Fruit fly (Drosophila melanogaster) whole organism, embryonic: ENCODE results near the gene trbd.

Source experiments
- Atf3 ChIP-seq: fragments of 200-800 bp; sonication (Bioruptor generic); optimal IDR thresholded peaks from 3 replicates; lab custom pipeline; 2016; ENCODE audit warnings: missing biosample characterization, missing genetic modification characterization
- CG1024 ChIP-seq: fragments of 200-800 bp; sonication (Bioruptor generic); IDR thresholded peaks from 2 replicates; pipeline ENCODE4 v1.3.6; 2022; ENCODE audit warnings: missing biosample characterization, missing genetic modification characterization
- CG11085 ChIP-seq: fragments of 200-800 bp; sonication (Bioruptor generic); IDR thresholded peaks from 2 replicates; pipeline ENCODE4 v1.3.6; 2022; ENCODE audit warnings: missing biosample characterization, missing genetic modification characterization
- CG11696 ChIP-seq: fragments of 200-800 bp; sonication (Bioruptor generic); IDR thresholded peaks from 2 replicates; pipeline ENCODE4 v1.3.6; 2022; ENCODE audit warnings: missing biosample characterization, missing genetic modification characterization
- CG13894 ChIP-seq: fragments of 200-800 bp; sonication (Bioruptor generic); optimal IDR thresholded peaks from 3 replicates; lab custom pipeline; 2018; ENCODE audit warnings: missing biosample characterization, mild to moderate bottlenecking, missing genetic modification characterization, moderate library complexity
- CG1529 ChIP-seq: fragments of 200-800 bp; sonication (Bioruptor generic); optimal IDR thresholded peaks from 3 replicates; lab custom pipeline; 2018; ENCODE audit warnings: missing biosample characterization, missing genetic modification characterization
- CG15479 ChIP-seq: fragments of 200-800 bp; sonication (Bioruptor generic); optimal IDR thresholded peaks from 3 replicates; lab custom pipeline; 2019; ENCODE audit warnings: missing biosample characterization, mild to moderate bottlenecking, missing genetic modification characterization, moderate library complexity
- CG15601 ChIP-seq: fragments of 200-800 bp; sonication (Bioruptor generic); optimal IDR thresholded peaks from 3 replicates; lab custom pipeline; 2019; ENCODE audit warnings: missing biosample characterization, mild to moderate bottlenecking, missing genetic modification characterization, moderate library complexity
- CG1602 ChIP-seq: fragments of 200-800 bp; sonication (Bioruptor generic); optimal IDR thresholded peaks from 3 replicates; lab custom pipeline; 2016; ENCODE audit warnings: missing biosample characterization, missing genetic modification characterization
- CG1647 ChIP-seq: fragments of 200-800 bp; sonication (Bioruptor generic); optimal IDR thresholded peaks from 3 replicates; lab custom pipeline; 2016; ENCODE audit warnings: missing biosample characterization, missing genetic modification characterization
- CG18619 ChIP-seq: fragments of 200-800 bp; sonication (Bioruptor generic); optimal IDR thresholded peaks from 3 replicates; lab custom pipeline; 2017; ENCODE audit warnings: missing biosample characterization, mild to moderate bottlenecking, missing genetic modification characterization
- CG32532 ChIP-seq: fragments of 200-800 bp; sonication (Bioruptor generic); IDR thresholded peaks from 2 replicates; pipeline ENCODE4 v1.3.6; 2022; ENCODE audit warnings: missing biosample characterization, missing genetic modification characterization
- CG4617 ChIP-seq: fragments of 200-800 bp; sonication (Bioruptor generic); optimal IDR thresholded peaks from 3 replicates; lab custom pipeline; 2016; ENCODE audit warnings: missing biosample characterization, missing genetic modification characterization, borderline replicate concordance
- CG4730 ChIP-seq: fragments of 200-800 bp; sonication (Bioruptor generic); IDR thresholded peaks from 2 replicates; pipeline ENCODE4 v1.3.6; 2022; ENCODE audit warnings: missing biosample characterization, missing genetic modification characterization
- CG5180 ChIP-seq: fragments of 200-800 bp; sonication (Bioruptor generic); optimal IDR thresholded peaks from 3 replicates; lab custom pipeline; 2017; ENCODE audit warnings: missing biosample characterization, missing genetic modification characterization, mild to moderate bottlenecking, moderate library complexity, missing genetic modification reagents
- CG5953 ChIP-seq: fragments of 200-800 bp; sonication (Bioruptor generic); IDR thresholded peaks from 2 replicates; pipeline ENCODE4 v1.3.6; 2022; ENCODE audit warnings: missing biosample characterization, missing genetic modification characterization
- CG6683 ChIP-seq: fragments of 200-800 bp; sonication (Bioruptor generic); optimal IDR thresholded peaks from 2 replicates; lab custom pipeline; 2017; ENCODE audit warnings: missing biosample characterization, mild to moderate bottlenecking, missing genetic modification characterization, missing genetic modification reagents
- CG7786 ChIP-seq: fragments of 200-800 bp; sonication (Bioruptor generic); optimal IDR thresholded peaks from 2 replicates; lab custom pipeline; 2016; ENCODE audit warnings: missing biosample characterization, missing genetic modification characterization
- CG8478 ChIP-seq: fragments of >200 bp; optimal IDR thresholded peaks from 2 replicates; lab custom pipeline; 2018
- CG8924 ChIP-seq: fragments of 200-800 bp; optimal IDR thresholded peaks from 3 replicates; lab custom pipeline; 2019; ENCODE audit warnings: missing biosample characterization, mild to moderate bottlenecking, missing genetic modification characterization, moderate library complexity
- CHES-1-like ChIP-seq: fragments of 200-800 bp; sonication (Bioruptor generic); optimal IDR thresholded peaks from 2 replicates; lab custom pipeline; 2016; ENCODE audit warnings: missing biosample characterization, missing genetic modification characterization
- D19A ChIP-seq: fragments of 200-800 bp; optimal IDR thresholded peaks from 3 replicates; lab custom pipeline; 2019; ENCODE audit warnings: missing biosample characterization, mild to moderate bottlenecking, missing genetic modification characterization, moderate library complexity
- D19B ChIP-seq: fragments of 200-800 bp; sonication (Bioruptor generic); optimal IDR thresholded peaks from 2 replicates; lab custom pipeline; 2017; ENCODE audit warnings: missing biosample characterization, mild to moderate bottlenecking, missing genetic modification characterization
- Dek ChIP-seq: fragments of 200-800 bp; sonication (Bioruptor generic); optimal IDR thresholded peaks from 3 replicates; lab custom pipeline; 2019; ENCODE audit warnings: missing biosample characterization, mild to moderate bottlenecking, missing genetic modification characterization, moderate library complexity
- Gug ChIP-seq: fragments of 200-800 bp; sonication (Bioruptor generic); IDR thresholded peaks from 4 replicates; pipeline ENCODE4 v1.3.6; 2022; ENCODE audit warnings: missing biosample characterization, missing genetic modification characterization
- Hr3 ChIP-seq: fragments of 200-800 bp; sonication (Bioruptor generic); optimal IDR thresholded peaks from 3 replicates; lab custom pipeline; 2016; ENCODE audit warnings: missing biosample characterization, missing genetic modification characterization
- Lpt ChIP-seq: fragments of >200 bp; optimal IDR thresholded peaks from 2 replicates; lab custom pipeline; 2018; ENCODE audit warnings: missing biosample characterization, missing genetic modification characterization
- Myb ChIP-seq: fragments of 200-800 bp; sonication (Bioruptor generic); optimal IDR thresholded peaks from 2 replicates; lab custom pipeline; 2016; ENCODE audit warnings: missing biosample characterization, missing genetic modification characterization
- NC2α ChIP-seq: fragments of 200-800 bp; sonication (Bioruptor generic); optimal IDR thresholded peaks from 2 replicates; lab custom pipeline; 2016; ENCODE audit warnings: missing biosample characterization, missing genetic modification characterization
- NK7.1 ChIP-seq: fragments of 200-800 bp; sonication (Bioruptor generic); optimal IDR thresholded peaks from 3 replicates; lab custom pipeline; 2016; ENCODE audit warnings: missing biosample characterization, missing genetic modification characterization
- Neu2 ChIP-seq: fragments of 200-800 bp; sonication (Bioruptor generic); optimal IDR thresholded peaks from 3 replicates; lab custom pipeline; 2016; ENCODE audit warnings: missing biosample characterization, missing genetic modification characterization, borderline replicate concordance
- Optix ChIP-seq: fragments of 200-800 bp; sonication (Bioruptor generic); IDR thresholded peaks from 3 replicates; pipeline ENCODE4 v1.3.6; 2022; ENCODE audit warnings: missing biosample characterization, missing genetic modification characterization
- Ssrp ChIP-seq: fragments of 200-800 bp; sonication (Bioruptor generic); optimal IDR thresholded peaks from 2 replicates; lab custom pipeline; 2018; ENCODE audit warnings: missing biosample characterization, mild to moderate bottlenecking, missing genetic modification characterization, moderate library complexity
- TFAM ChIP-seq: fragments of 200-800 bp; sonication (Bioruptor generic); optimal IDR thresholded peaks from 2 replicates; lab custom pipeline; 2017; ENCODE audit warnings: missing biosample characterization, missing genetic modification characterization, inconsistent platforms
- br ChIP-seq: fragments of >200 bp; optimal IDR thresholded peaks from 2 replicates; lab custom pipeline; 2017
- cas ChIP-seq: fragments of 200-800 bp; sonication (Bioruptor generic); IDR thresholded peaks from 2 replicates; pipeline ENCODE4 v1.3.6; 2022; ENCODE audit warnings: missing biosample characterization, missing genetic modification characterization
- cato ChIP-seq: fragments of 200-800 bp; sonication (Bioruptor generic); optimal IDR thresholded peaks from 2 replicates; lab custom pipeline; 2016; ENCODE audit warnings: missing biosample characterization, missing genetic modification characterization, borderline replicate concordance
- caup ChIP-seq: fragments of 200-800 bp; sonication (Bioruptor generic); optimal IDR thresholded peaks from 3 replicates; lab custom pipeline; 2017; ENCODE audit warnings: missing biosample characterization, mild to moderate bottlenecking, missing genetic modification characterization, moderate library complexity; ENCODE audit not compliant: severe bottlenecking
- dm ChIP-seq: fragments of 200-800 bp; sonication (Bioruptor generic); optimal IDR thresholded peaks from 3 replicates; lab custom pipeline; 2016; ENCODE audit warnings: missing biosample characterization, missing genetic modification characterization
- dmrt11E ChIP-seq: fragments of 200-800 bp; sonication (Bioruptor generic); optimal IDR thresholded peaks from 3 replicates; lab custom pipeline; 2018; ENCODE audit warnings: missing biosample characterization, mild to moderate bottlenecking, missing genetic modification characterization, moderate library complexity
- fd102C ChIP-seq: fragments of 200-800 bp; sonication (Bioruptor generic); optimal IDR thresholded peaks from 2 replicates; lab custom pipeline; 2018; ENCODE audit warnings: missing biosample characterization, mild to moderate bottlenecking, missing genetic modification characterization, moderate library complexity
- fu2 ChIP-seq: fragments of 200-800 bp; sonication (Bioruptor generic); optimal IDR thresholded peaks from 2 replicates; lab custom pipeline; 2016; ENCODE audit warnings: missing biosample characterization, missing genetic modification characterization
- grn ChIP-seq: fragments of 200-800 bp; sonication (Bioruptor generic); optimal IDR thresholded peaks from 3 replicates; lab custom pipeline; 2017; ENCODE audit warnings: missing biosample characterization, missing genetic modification characterization
- hkb ChIP-seq, 2 experiments: fragments of 200-800 bp in 1 of 2; fragments of >200 bp in 1 of 2; sonication (Bioruptor generic) in 1 of 2; IDR thresholded peaks in 1 of 2; optimal IDR thresholded peaks in 1 of 2; 2 replicates each; pipeline versions ENCODE4 v1.3.6 to Lab custom; 2017 to 2022; ENCODE audit warnings: missing biosample characterization in 1 of 2, missing genetic modification characterization in 1 of 2
- insv ChIP-seq, 2 experiments: fragments of 200-800 bp; sonication (Bioruptor generic); optimal IDR thresholded peaks; 3 replicates each; lab custom pipeline; 2016 to 2018; ENCODE audit warnings: missing biosample characterization in 2 of 2, missing genetic modification characterization in 2 of 2
- pan ChIP-seq, 4 experiments: fragments of >200 bp in 3 of 4; fragments of 200-800 bp in 1 of 4; sonication (Bioruptor generic) in 1 of 4; optimal IDR thresholded peaks in 3 of 4; IDR thresholded peaks in 1 of 4; 2 replicates each; pipeline versions ENCODE4 v1.3.6 to Lab custom; 2017 to 2022; ENCODE audit warnings: missing biosample characterization in 2 of 4, missing genetic modification characterization in 2 of 4, mixed read lengths in 1 of 4
- sens-2 ChIP-seq: fragments of 200-800 bp; sonication (Bioruptor generic); IDR thresholded peaks from 2 replicates; pipeline ENCODE4 v1.3.6; 2022; ENCODE audit warnings: missing biosample characterization, missing genetic modification characterization
- seq ChIP-seq: fragments of 200-800 bp; sonication (Bioruptor generic); IDR thresholded peaks from 2 replicates; pipeline ENCODE4 v1.3.6; 2022; ENCODE audit warnings: missing biosample characterization, missing genetic modification characterization
- tio ChIP-seq: fragments of 200-800 bp; sonication (Bioruptor generic); optimal IDR thresholded peaks from 2 replicates; lab custom pipeline; 2017; ENCODE audit warnings: missing biosample characterization, missing genetic modification characterization, inconsistent platforms
- ttk ChIP-seq: fragments of 200-800 bp; sonication (Bioruptor generic); IDR thresholded peaks from 2 replicates; pipeline ENCODE4 v2.1.2; 2022; ENCODE audit warnings: missing biosample characterization, missing genetic modification characterization
- vvl ChIP-seq: fragments of 200-800 bp; sonication (Bioruptor generic); IDR thresholded peaks from 2 replicates; pipeline ENCODE4 v1.3.6; 2022; ENCODE audit warnings: missing biosample characterization, missing genetic modification characterization

trbd gene

DNA sequence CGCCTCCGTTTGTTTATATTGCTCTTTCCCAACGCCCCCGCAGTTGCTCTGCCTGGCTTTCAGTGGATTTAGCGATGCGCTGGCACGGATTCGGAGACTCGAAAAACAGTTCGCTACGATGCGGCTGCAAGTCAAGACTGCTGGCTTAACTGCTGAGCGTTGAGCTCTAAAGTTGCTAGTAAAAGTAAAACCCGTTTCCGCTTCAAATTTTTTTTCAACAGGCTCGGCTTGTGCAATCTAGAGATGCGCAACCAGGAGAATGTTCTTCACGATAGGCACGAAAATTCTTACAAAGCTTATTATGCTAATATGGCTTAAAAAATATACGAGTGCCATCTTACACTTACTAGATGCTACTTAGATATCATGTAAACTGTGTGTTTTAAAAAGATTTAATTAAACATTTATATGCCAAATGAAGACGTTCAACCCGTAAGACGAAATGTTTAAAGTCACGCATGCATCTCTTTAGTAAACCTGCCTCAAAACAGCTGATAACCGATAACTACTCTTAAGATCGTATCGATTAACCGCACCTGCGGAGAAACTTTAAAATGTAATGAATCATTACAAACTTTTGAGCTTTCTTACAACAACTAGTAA lies 36.5 kb upstream of the trbd start, which contains the start of gene CG12948 (continued):
- TF ChIP-seq CG8924 (peak; percentile 64), CG11085 (GFP tag; lab: Robert Waterston, UW) (no peak), CG5953 (GFP tag; lab: Robert Waterston, UW) (no peak), fd102C (GFP tag; lab: Kevin White, UChicago) (no peak), Lpt (no peak), dmrt11E (tag; lab: Kevin White, UChicago) (peak; percentile 46), Hr3 (peak; percentile 22), Neu2 (GFP tag; lab: Kevin White, UChicago) (no peak), CG8478 (no peak), seq (GFP tag; lab: Robert Waterston, UW) (no peak), CG7786 (GFP tag; lab: Kevin White, UChicago) (peak; percentile 36), cato (no peak), br (no peak), NK7.1 (no peak), CG4617 (GFP tag; lab: Kevin White, UChicago) (no peak), CG15479 (peak; percentile 46), insv (GFP tag; optimal IDR thresholded peaks at IDR 0.05; lab: Kevin White, UChicago) (peak in 1 of 2 experiments; percentile 32), Dek (tag; lab: Kevin White, UChicago) (no peak), Ssrp (tag; lab: Kevin White, UChicago) (no peak), D19A (tag; lab: Kevin White, UChicago) (no peak), CG5180 (GFP tag; lab: Kevin White, UChicago) (no peak), CG13894 (tag; lab: Kevin White, UChicago) (no peak), Atf3 (no peak), CHES-1-like (GFP tag; lab: Kevin White, UChicago) (peak; percentile 11), tio (GFP tag; lab: Kevin White, UChicago) (no peak), cas (GFP tag; lab: Robert Waterston, UW) (no peak), fu2 (peak; percentile 3), CG4730 (GFP tag; lab: Robert Waterston, UW) (no peak), NC2α (GFP tag; lab: Kevin White, UChicago) (no peak), Optix (GFP tag; lab: Robert Waterston, UW) (no peak), CG15601 (tag; lab: Kevin White, UChicago) (no peak), CG32532 (GFP tag; lab: Robert Waterston, UW) (peak; percentile 33; the same call in 1 of the 2 replicates), CG6683 (GFP tag; lab: Kevin White, UChicago) (no peak), grn (GFP tag; lab: Kevin White, UChicago) (no peak), CG1024 (GFP tag; lab: Robert Waterston, UW) (no peak), vvl (GFP tag; lab: Robert Waterston, UW) (peak; percentile 69), CG1602 (peak; percentile 32), CG1647 (GFP tag; lab: Kevin White, UChicago) (no peak), CG11696 (GFP tag; lab: Robert Waterston, UW) (no peak), ttk (GFP tag; lab: Robert Waterston, UW) (no peak), Myb (GFP tag; lab: Kevin White, UChicago) (peak; percentile 7), CG18619 (GFP tag; lab: Kevin White, UChicago) (no peak), CG1529 (GFP tag; lab: Kevin White, UChicago) (peak; percentile 13), hkb (optimal IDR thresholded peaks at IDR 0.05; lab: Kevin White, UChicago) (no peak), hkb (GFP tag; IDR thresholded peaks at IDR 0.05; lab: Robert Waterston, UW) (no peak), TFAM (GFP tag; lab: Kevin White, UChicago) (no peak), pan (optimal IDR thresholded peaks at IDR 0.05; lab: Kevin White, UChicago) (no peak), pan (GFP tag; optimal IDR thresholded peaks at IDR 0.05 in 1 of 2, IDR thresholded peaks at IDR 0.05 in 1 of 2) (no peak), sens-2 (GFP tag; lab: Robert Waterston, UW) (no peak), caup (GFP tag; lab: Kevin White, UChicago) (no peak), dm (GFP tag; lab: Kevin White, UChicago) (peak; percentile 22), D19B (GFP tag; lab: Kevin White, UChicago) (no peak), Gug (GFP tag; lab: Robert Waterston, UW) (peak; percentile 6; the same call in 1 of the 4 replicates)
